Fruit fly (Drosophila melanogaster): ENCODE data around the gene chinmo.

The chinmo gene

DNA sequence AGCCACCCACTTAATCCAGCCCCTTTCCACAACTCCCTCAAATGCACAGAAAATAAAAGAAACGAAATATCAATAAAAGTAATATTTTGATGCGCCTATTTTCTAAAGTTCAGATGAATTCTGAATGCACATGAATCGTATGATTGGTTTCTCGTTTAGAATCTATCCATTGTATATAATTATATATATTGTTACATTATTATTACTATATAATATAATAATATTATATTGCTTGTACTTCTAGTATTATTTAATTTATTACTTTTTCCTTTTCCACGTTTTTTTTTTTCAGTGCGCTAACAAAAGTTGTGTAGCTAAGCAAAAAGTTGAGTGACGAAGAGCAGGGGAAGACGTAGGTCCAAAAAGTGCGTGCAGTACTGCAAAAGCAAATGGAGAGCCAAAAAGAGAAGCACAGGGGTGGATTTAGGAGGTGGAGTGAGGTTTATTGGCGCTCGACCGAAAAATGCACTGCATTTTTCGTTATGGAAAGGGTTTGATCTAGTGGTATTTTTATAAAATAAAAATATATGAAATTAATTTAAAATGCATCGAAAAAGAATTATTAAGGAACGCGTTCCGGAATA is 1.7 kb upstream of the chinmo start (continued):
- TF ChIP-seq Adf1 (GFP tag; IDR thresholded peaks at IDR 0.05) (peak; percentile 73), CG2889 (GFP tag; IDR thresholded peaks at IDR 0.05) (peak; percentile 69), danr (GFP tag; IDR thresholded peaks at IDR 0.05) (peak; percentile 79), Dek (tag; optimal IDR thresholded peaks at IDR 0.05) (peak; percentile 92), stc (GFP tag; IDR thresholded peaks at IDR 0.05) (peak; percentile 94), CG6689 (GFP tag; IDR thresholded peaks at IDR 0.05) (peak; percentile 86), mam (GFP tag; optimal IDR thresholded peaks at IDR 0.05) (peak; percentile 42), trh (GFP tag; optimal IDR thresholded peaks at IDR 0.05) (peak; percentile 56), sens (GFP tag) (peak; percentile 76), tin (GFP tag; optimal IDR thresholded peaks at IDR 0.05) (peak; percentile 62), CG31388 (GFP tag; optimal IDR thresholded peaks at IDR 0.05) (no peak), CG18619 (GFP tag; optimal IDR thresholded peaks at IDR 0.05) (peak; percentile 92), CG11723 (GFP tag; optimal IDR thresholded peaks at IDR 0.05) (peak; percentile 81), Mrtf (GFP tag; IDR thresholded peaks at IDR 0.05) (peak; percentile 94), Rfx (GFP tag; IDR thresholded peaks at IDR 0.05) (peak; percentile 96), grau (tag; optimal IDR thresholded peaks at IDR 0.05) (peak; percentile 92), MESR4 (GFP tag; optimal IDR thresholded peaks at IDR 0.05) (peak; percentile 2), CTCF (GFP tag; optimal IDR thresholded peaks at IDR 0.05) (peak; percentile 59), croc (GFP tag; conservative IDR thresholded peaks at IDR 0.05) (peak; percentile 87), zen (tag; optimal IDR thresholded peaks at IDR 0.05) (peak; percentile 86), CG6765 (GFP tag; optimal IDR thresholded peaks at IDR 0.05) (peak; percentile 88), CG5180 (GFP tag; optimal IDR thresholded peaks at IDR 0.05) (peak; percentile 86), Sry-δ (GFP tag; optimal IDR thresholded peaks at IDR 0.05) (no peak), CG30020 (tag; optimal IDR thresholded peaks at IDR 0.05) (peak; percentile 46), Hand (GFP tag; optimal IDR thresholded peaks at IDR 0.05) (peak; percentile 93), Fer1 (GFP tag; optimal IDR thresholded peaks at IDR 0.05) (peak; percentile 97), maf-S (GFP tag; optimal IDR thresholded peaks at IDR 0.05) (no peak), otp (GFP tag; IDR thresholded peaks at IDR 0.05) (peak; percentile 89), CG10366 (GFP tag; IDR thresholded peaks at IDR 0.05) (peak; percentile 85), CG32772 (GFP tag; IDR thresholded peaks at IDR 0.05) (peak; percentile 88), Blimp-1 (GFP tag; optimal IDR thresholded peaks at IDR 0.05) (peak; percentile 95), prd (optimal IDR thresholded peaks at IDR 0.05) (no peak), prd (GFP tag; IDR thresholded peaks at IDR 0.05) (peak; percentile 94), CG11085 (GFP tag; IDR thresholded peaks at IDR 0.05) (peak; percentile 84), CG1529 (GFP tag; optimal IDR thresholded peaks at IDR 0.05) (peak; percentile 33), ttk (GFP tag; IDR thresholded peaks at IDR 0.05) (peak; percentile 78), chn (GFP tag; optimal IDR thresholded peaks at IDR 0.05) (peak; percentile 42), CG3847 (GFP tag; IDR thresholded peaks at IDR 0.05) (peak; percentile 75), eyg (GFP tag; optimal IDR thresholded peaks at IDR 0.05) (no peak), CG1233 (GFP tag; optimal IDR thresholded peaks at IDR 0.05) (peak; percentile 93), crol (GFP tag; IDR thresholded peaks at IDR 0.05) (no peak), tx (GFP tag; optimal IDR thresholded peaks at IDR 0.05) (peak; percentile 45), CG10462 (GFP tag; optimal IDR thresholded peaks at IDR 0.05) (peak; percentile 70), tap (tag; optimal IDR thresholded peaks at IDR 0.05) (peak; percentile 87), CG11398 (GFP tag; optimal IDR thresholded peaks at IDR 0.05) (no peak), CG5953 (GFP tag; IDR thresholded peaks at IDR 0.05) (peak; percentile 91), CG5245 (GFP tag; optimal IDR thresholded peaks at IDR 0.05) (peak; percentile 61), bigmax (GFP tag; optimal IDR thresholded peaks at IDR 0.05) (no peak), CG10979 (tag; optimal IDR thresholded peaks at IDR 0.05) (peak; percentile 95), bab2 (GFP tag; optimal IDR thresholded peaks at IDR 0.05) (peak; percentile 24), CG34376 (GFP tag; optimal IDR thresholded peaks at IDR 0.05) (peak; percentile 57), Trl (optimal IDR thresholded peaks at IDR 0.05) (no peak), Trl (GFP tag; optimal IDR thresholded peaks at IDR 0.05) (no peak)
